Fruit fly (Drosophila melanogaster) whole organism, embryonic: Measurements from ENCODE around the gene CG7378.

Experiments used
- CG10366 ChIP-seq: fragments of 200-800 bp; sonication (Bioruptor generic); IDR thresholded peaks from 2 replicates; pipeline ENCODE4 v1.3.6; 2022; ENCODE audit warnings: missing biosample characterization, missing genetic modification characterization
- CG11093 ChIP-seq: fragments of 200-800 bp; sonication (Bioruptor generic); IDR thresholded peaks from 3 replicates; pipeline ENCODE4 v1.3.6; 2022; ENCODE audit warnings: missing biosample characterization, missing genetic modification characterization
- CG12744 ChIP-seq: fragments of 200-800 bp; sonication (Bioruptor generic); optimal IDR thresholded peaks from 2 replicates; lab custom pipeline; 2016; ENCODE audit warnings: missing biosample characterization, missing genetic modification characterization
- CG13624 ChIP-seq: fragments of 200-800 bp; sonication (Bioruptor generic); optimal IDR thresholded peaks from 2 replicates; lab custom pipeline; 2016; ENCODE audit warnings: missing biosample characterization, missing genetic modification characterization
- CG14441 ChIP-seq: fragments of 200-800 bp; sonication (Bioruptor generic); IDR thresholded peaks from 2 replicates; pipeline ENCODE4 v1.3.6; 2022; ENCODE audit warnings: missing biosample characterization, missing genetic modification characterization
- CG15011 ChIP-seq: fragments of 200-800 bp; sonication (Bioruptor generic); optimal IDR thresholded peaks from 3 replicates; lab custom pipeline; 2018; ENCODE audit warnings: missing biosample characterization, mild to moderate bottlenecking, missing genetic modification characterization
- CG15479 ChIP-seq: fragments of 200-800 bp; sonication (Bioruptor generic); optimal IDR thresholded peaks from 3 replicates; lab custom pipeline; 2019; ENCODE audit warnings: missing biosample characterization, mild to moderate bottlenecking, missing genetic modification characterization, moderate library complexity
- CG16779 ChIP-seq: fragments of 200-800 bp; sonication (Bioruptor generic); IDR thresholded peaks from 2 replicates; pipeline ENCODE4 v1.3.6; 2022; ENCODE audit warnings: missing biosample characterization, missing genetic modification characterization
- CG17328 ChIP-seq: fragments of 200-800 bp; sonication (Bioruptor generic); IDR thresholded peaks from 2 replicates; pipeline ENCODE4 v1.3.6; 2022; ENCODE audit warnings: missing biosample characterization, missing genetic modification characterization
- CG17385 ChIP-seq: fragments of 200-800 bp; sonication (Bioruptor generic); optimal IDR thresholded peaks from 3 replicates; lab custom pipeline; 2018; ENCODE audit warnings: missing biosample characterization, mild to moderate bottlenecking, missing genetic modification characterization
- CG17612 ChIP-seq: fragments of 200-800 bp; sonication (Bioruptor generic); IDR thresholded peaks from 2 replicates; pipeline ENCODE4 v1.3.6; 2022; ENCODE audit warnings: missing biosample characterization, missing genetic modification characterization
- CG18599 ChIP-seq: fragments of 200-800 bp; sonication (Bioruptor generic); optimal IDR thresholded peaks from 3 replicates; lab custom pipeline; 2017; ENCODE audit warnings: missing biosample characterization, missing genetic modification characterization, mild to moderate bottlenecking, moderate library complexity, missing genetic modification reagents
- CG18619 ChIP-seq: fragments of 200-800 bp; sonication (Bioruptor generic); optimal IDR thresholded peaks from 3 replicates; lab custom pipeline; 2017; ENCODE audit warnings: missing biosample characterization, mild to moderate bottlenecking, missing genetic modification characterization
- CG31365 ChIP-seq: fragments of 200-800 bp; sonication (Bioruptor generic); optimal IDR thresholded peaks from 2 replicates; lab custom pipeline; 2018; ENCODE audit warnings: missing biosample characterization, mild to moderate bottlenecking, missing genetic modification characterization
- CG32767 ChIP-seq: fragments of 200-800 bp; sonication (Bioruptor generic); IDR thresholded peaks from 2 replicates; pipeline ENCODE4 v1.3.6; 2022; ENCODE audit warnings: missing biosample characterization, missing genetic modification characterization
- CG43689 ChIP-seq: fragments of 200-800 bp; sonication (Bioruptor generic); IDR thresholded peaks from 2 replicates; pipeline ENCODE4 v1.3.6; 2022; ENCODE audit warnings: missing biosample characterization, missing genetic modification characterization
- CG6854 ChIP-seq: fragments of 200-800 bp; sonication (Bioruptor generic); optimal IDR thresholded peaks from 3 replicates; lab custom pipeline; 2017; ENCODE audit warnings: missing biosample characterization, mild to moderate bottlenecking, missing genetic modification characterization
- CG8089 ChIP-seq: fragments of 200-800 bp; sonication (Bioruptor generic); optimal IDR thresholded peaks from 3 replicates; lab custom pipeline; 2016; ENCODE audit warnings: missing biosample characterization, missing genetic modification characterization
- CG8765 ChIP-seq: fragments of 200-800 bp; sonication (Bioruptor generic); IDR thresholded peaks from 2 replicates; pipeline ENCODE4 v1.3.6; 2022; ENCODE audit warnings: missing biosample characterization, missing genetic modification characterization
- CG9727 ChIP-seq: fragments of 200-800 bp; sonication (Bioruptor generic); optimal IDR thresholded peaks from 3 replicates; lab custom pipeline; 2017; ENCODE audit warnings: missing biosample characterization, mild to moderate bottlenecking, missing genetic modification characterization
- Camta ChIP-seq: fragments of 200-800 bp; sonication (Bioruptor generic); optimal IDR thresholded peaks from 2 replicates; lab custom pipeline; 2016; ENCODE audit warnings: missing biosample characterization, missing genetic modification characterization
- ERR ChIP-seq: fragments of 200-800 bp; sonication (Bioruptor generic); optimal IDR thresholded peaks from 2 replicates; lab custom pipeline; 2016; ENCODE audit warnings: missing biosample characterization, missing genetic modification characterization
- Ets65A ChIP-seq: fragments of 200-800 bp; sonication (Bioruptor generic); peaks from one replicate; lab custom pipeline; 2016; ENCODE audit warnings: missing biosample characterization, missing genetic modification characterization
- Hr3 ChIP-seq: fragments of 200-800 bp; sonication (Bioruptor generic); optimal IDR thresholded peaks from 3 replicates; lab custom pipeline; 2016; ENCODE audit warnings: missing biosample characterization, missing genetic modification characterization
- Max ChIP-seq: fragments of 200-800 bp; sonication (Bioruptor generic); optimal IDR thresholded peaks from 2 replicates; lab custom pipeline; 2016; ENCODE audit warnings: missing biosample characterization, mild to moderate bottlenecking, missing genetic modification characterization
- Nf-YA ChIP-seq: fragments of 200-800 bp; sonication (Bioruptor generic); IDR thresholded peaks from 2 replicates; pipeline ENCODE4 v1.3.6; 2022; ENCODE audit warnings: missing biosample characterization, missing genetic modification characterization
- Opbp ChIP-seq: fragments of 200-800 bp; sonication (Bioruptor generic); IDR thresholded peaks from 3 replicates; pipeline ENCODE4 v1.3.6; 2022; ENCODE audit warnings: missing biosample characterization, missing genetic modification characterization; ENCODE audit not compliant: partially characterized antibody
- Ptx1 ChIP-seq: fragments of 200-800 bp; sonication (Bioruptor generic); IDR thresholded peaks from 2 replicates; pipeline ENCODE4 v1.3.6; 2022; ENCODE audit warnings: missing biosample characterization, missing genetic modification characterization
- Sox100B ChIP-seq: fragments of 200-800 bp; sonication (Bioruptor generic); optimal IDR thresholded peaks from 3 replicates; lab custom pipeline; 2018; ENCODE audit warnings: missing biosample characterization, mild to moderate bottlenecking, missing genetic modification characterization
- Sry-δ ChIP-seq: fragments of 200-800 bp; sonication (Bioruptor generic); optimal IDR thresholded peaks from 2 replicates; lab custom pipeline; 2016; ENCODE audit warnings: missing biosample characterization, missing genetic modification characterization
- ab ChIP-seq: fragments of 200-800 bp; sonication (Bioruptor generic); optimal IDR thresholded peaks from 2 replicates; lab custom pipeline; 2016; ENCODE audit warnings: missing biosample characterization, missing genetic modification characterization
- al ChIP-seq: fragments of 200-800 bp; sonication (Bioruptor generic); IDR thresholded peaks from 2 replicates; pipeline ENCODE4 v1.3.6; 2022; ENCODE audit warnings: missing biosample characterization, missing genetic modification characterization
- cas ChIP-seq: fragments of 200-800 bp; sonication (Bioruptor generic); IDR thresholded peaks from 2 replicates; pipeline ENCODE4 v1.3.6; 2022; ENCODE audit warnings: missing biosample characterization, missing genetic modification characterization
- chinmo ChIP-seq: fragments of 200-800 bp; sonication (Bioruptor generic); IDR thresholded peaks from 4 replicates; pipeline ENCODE4 v1.3.6; 2022; ENCODE audit warnings: missing biosample characterization, missing genetic modification characterization; ENCODE audit not compliant: partially characterized antibody
- crol ChIP-seq: fragments of 200-800 bp; sonication (Bioruptor generic); IDR thresholded peaks from 2 replicates; pipeline ENCODE4 v1.3.6; 2022; ENCODE audit warnings: missing biosample characterization, missing genetic modification characterization
- danr ChIP-seq: fragments of 200-800 bp; sonication (Bioruptor generic); IDR thresholded peaks from 2 replicates; pipeline ENCODE4 v1.3.6; 2022; ENCODE audit warnings: missing biosample characterization, missing genetic modification characterization
- emc ChIP-seq: fragments of 200-800 bp; sonication (Bioruptor generic); optimal IDR thresholded peaks from 2 replicates; lab custom pipeline; 2016; ENCODE audit warnings: missing biosample characterization, missing genetic modification characterization
- esg ChIP-seq: fragments of 200-800 bp; sonication (Bioruptor generic); conservative IDR thresholded peaks from 2 replicates; pipeline ENCODE4 v1.3.6; 2022; ENCODE audit warnings: missing biosample characterization, missing genetic modification characterization
- gcm ChIP-seq: fragments of 200-800 bp; sonication (Bioruptor generic); optimal IDR thresholded peaks from 2 replicates; lab custom pipeline; 2019; ENCODE audit warnings: missing biosample characterization, mild to moderate bottlenecking, missing genetic modification characterization, moderate library complexity
- gsb-n ChIP-seq: fragments of 200-800 bp; sonication (Bioruptor generic); optimal IDR thresholded peaks from 3 replicates; lab custom pipeline; 2018; ENCODE audit warnings: missing biosample characterization, mild to moderate bottlenecking, missing genetic modification characterization
- hkb ChIP-seq, 2 experiments: fragments of 200-800 bp in 1 of 2; fragments of >200 bp in 1 of 2; sonication (Bioruptor generic) in 1 of 2; IDR thresholded peaks in 1 of 2; optimal IDR thresholded peaks in 1 of 2; 2 replicates each; pipeline versions ENCODE4 v1.3.6 to Lab custom; 2017 to 2022; ENCODE audit warnings: missing biosample characterization in 1 of 2, missing genetic modification characterization in 1 of 2
- pzg ChIP-seq: fragments of 200-800 bp; sonication (Bioruptor generic); optimal IDR thresholded peaks from 3 replicates; lab custom pipeline; 2018; ENCODE audit warnings: missing biosample characterization, mild to moderate bottlenecking, missing genetic modification characterization, moderate library complexity
- repo ChIP-seq: fragments of 200-800 bp; sonication (Bioruptor generic); optimal IDR thresholded peaks from 2 replicates; lab custom pipeline; 2016; ENCODE audit warnings: missing biosample characterization, missing genetic modification characterization
- sd ChIP-seq: fragments of 200-800 bp; sonication (Bioruptor generic); optimal IDR thresholded peaks from 3 replicates; lab custom pipeline; 2018; ENCODE audit warnings: missing biosample characterization, mild to moderate bottlenecking, missing genetic modification characterization, moderate library complexity
- sens ChIP-seq: fragments of 200-800 bp; sonication (Bioruptor generic); peaks from one replicate; lab custom pipeline; 2016; ENCODE audit warnings: missing biosample characterization, missing genetic modification characterization
- slou ChIP-seq: fragments of 200-800 bp; sonication (Bioruptor generic); optimal IDR thresholded peaks from 3 replicates; lab custom pipeline; 2016; ENCODE audit warnings: missing biosample characterization, missing genetic modification characterization
- stc ChIP-seq: fragments of 200-800 bp; sonication (Bioruptor generic); IDR thresholded peaks from 2 replicates; pipeline ENCODE4 v1.3.6; 2022; ENCODE audit warnings: missing biosample characterization, missing genetic modification characterization
- vfl ChIP-seq: fragments of 200-800 bp; sonication (Bioruptor generic); optimal IDR thresholded peaks from 2 replicates; lab custom pipeline; 2016; ENCODE audit warnings: missing biosample characterization, missing genetic modification characterization
- zen2 ChIP-seq: fragments of 200-800 bp; sonication (Bioruptor generic); IDR thresholded peaks from 3 replicates; pipeline ENCODE4 v1.3.6; 2022; ENCODE audit warnings: missing biosample characterization, missing genetic modification characterization; ENCODE audit not compliant: partially characterized antibody
- zf30C ChIP-seq: fragments of 200-800 bp; sonication (Bioruptor generic); optimal IDR thresholded peaks from 3 replicates; lab custom pipeline; 2018; ENCODE audit warnings: missing biosample characterization, mild to moderate bottlenecking, missing genetic modification characterization

The CG7378 gene

DNA sequence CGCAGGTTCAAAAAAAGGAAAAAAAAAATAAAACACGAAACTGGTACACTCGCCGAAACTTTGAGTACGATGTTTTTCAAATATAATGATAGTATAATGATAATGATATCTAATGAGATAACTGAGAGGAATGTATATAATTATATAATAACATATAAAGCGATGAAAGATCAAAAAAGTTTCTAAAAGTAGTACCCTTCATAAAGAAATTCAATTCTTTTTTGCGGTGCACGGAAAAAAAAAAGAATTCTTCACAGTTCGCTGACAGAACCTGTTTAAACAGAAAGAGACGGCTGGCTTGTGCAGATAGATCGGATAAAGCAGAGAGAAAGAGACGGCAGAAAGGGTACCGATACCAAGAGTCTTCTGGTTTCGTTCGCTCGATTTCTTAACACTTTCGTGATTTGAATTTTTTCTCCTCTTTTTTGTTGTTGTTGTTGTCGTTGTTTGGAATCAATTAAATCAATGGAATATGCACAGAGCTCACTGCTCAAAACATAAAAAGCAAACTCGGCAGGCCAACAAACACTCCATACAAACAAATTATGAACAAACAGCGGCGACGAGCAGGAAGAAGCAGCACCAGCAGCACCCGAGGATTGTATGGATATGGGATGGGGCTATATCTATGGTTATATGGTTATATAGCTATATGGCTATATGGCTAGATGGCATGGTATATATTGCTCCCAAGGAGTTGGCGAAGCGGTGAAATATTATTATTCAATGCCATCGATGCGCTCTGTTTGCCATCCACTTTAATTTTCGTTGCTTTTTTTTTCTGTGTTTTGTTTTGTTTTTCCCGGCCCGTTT lies 38.1 kb downstream of the CG7378 start (continued):
- TF ChIP-seq CG6854 (GFP tag; lab: Kevin White, UChicago) (no peak), sens (peak; percentile 86), Sox100B (GFP tag; lab: Kevin White, UChicago) (peak; percentile 25), cas (no peak), sd (tag; lab: Kevin White, UChicago) (peak; percentile 89), emc (no peak), CG17328 (GFP tag; lab: Robert Waterston, UW) (peak; percentile 77; the same call in 1 of the 2 replicates), Nf-YA (GFP tag; lab: Robert Waterston, UW) (no peak), ab (no peak), zen2 (GFP tag; lab: Robert Waterston, UW) (no peak), CG8765 (GFP tag; lab: Robert Waterston, UW) (no peak), CG12744 (no peak), Max (GFP tag; lab: Kevin White, UChicago) (no peak), danr (GFP tag; lab: Robert Waterston, UW) (no peak), CG13624 (GFP tag; lab: Kevin White, UChicago) (no peak), Sry-δ (GFP tag; lab: Kevin White, UChicago) (no peak), crol (GFP tag; lab: Robert Waterston, UW) (no peak), CG15479 (GFP tag; lab: Kevin White, UChicago) (no peak), CG18619 (GFP tag; lab: Kevin White, UChicago) (peak; percentile 45), CG15011 (GFP tag; lab: Kevin White, UChicago) (no peak), al (GFP tag; lab: Robert Waterston, UW) (peak; percentile 58), Ets65A (GFP tag; lab: Kevin White, UChicago) (no peak), CG18599 (GFP tag; lab: Kevin White, UChicago) (peak; percentile 1), Camta (no peak), vfl (no peak), CG9727 (GFP tag; lab: Kevin White, UChicago) (peak; percentile 72), CG16779 (GFP tag; lab: Robert Waterston, UW) (no peak), ERR (GFP tag; lab: Kevin White, UChicago) (no peak), CG17612 (no peak), Ptx1 (GFP tag; lab: Robert Waterston, UW) (peak; percentile 46; the same call in 1 of the 2 replicates), gcm (GFP tag; lab: Kevin White, UChicago) (peak; percentile 71), CG43689 (GFP tag; lab: Robert Waterston, UW) (no peak), CG31365 (no peak), stc (GFP tag; lab: Robert Waterston, UW) (peak; percentile 33; the same call in 1 of the 2 replicates), CG17385 (peak; percentile 42), CG14441 (GFP tag; lab: Robert Waterston, UW) (no peak), gsb-n (tag; lab: Kevin White, UChicago) (peak; percentile 82), pzg (GFP tag; lab: Kevin White, UChicago) (no peak), zf30C (GFP tag; lab: Kevin White, UChicago) (peak; percentile 92), CG32767 (GFP tag; lab: Robert Waterston, UW) (peak; percentile 44; the same call in 1 of the 2 replicates), CG10366 (GFP tag; lab: Robert Waterston, UW) (peak; percentile 39), repo (GFP tag; lab: Kevin White, UChicago) (no peak), Hr3 (GFP tag; lab: Kevin White, UChicago) (peak; percentile 70), CG8089 (GFP tag; lab: Kevin White, UChicago) (no peak), CG11093 (GFP tag; lab: Robert Waterston, UW) (no peak), chinmo (GFP tag; lab: Robert Waterston, UW) (peak; percentile 63; the same call in 1 of the 4 replicates), hkb (optimal IDR thresholded peaks at IDR 0.05; lab: Kevin White, UChicago) (no peak), hkb (GFP tag; IDR thresholded peaks at IDR 0.05; lab: Robert Waterston, UW) (no peak), Opbp (GFP tag; lab: Robert Waterston, UW) (no peak), slou (GFP tag; lab: Kevin White, UChicago) (no peak), esg (GFP tag; lab: Robert Waterston, UW) (no peak)
